Fruit fly (Drosophila melanogaster) ovary, adult (tissue): Measurements from ENCODE around the gene slx1.

Experiments used
- CG17801 ChIP-seq: fragments of 200-800 bp; optimal IDR thresholded peaks from 2 replicates; lab custom pipeline; 2019; ENCODE audit warnings: missing biosample characterization, mild to moderate bottlenecking, missing genetic modification characterization, moderate library complexity; ENCODE audit not compliant: partially characterized antibody

slx1 gene

DNA sequence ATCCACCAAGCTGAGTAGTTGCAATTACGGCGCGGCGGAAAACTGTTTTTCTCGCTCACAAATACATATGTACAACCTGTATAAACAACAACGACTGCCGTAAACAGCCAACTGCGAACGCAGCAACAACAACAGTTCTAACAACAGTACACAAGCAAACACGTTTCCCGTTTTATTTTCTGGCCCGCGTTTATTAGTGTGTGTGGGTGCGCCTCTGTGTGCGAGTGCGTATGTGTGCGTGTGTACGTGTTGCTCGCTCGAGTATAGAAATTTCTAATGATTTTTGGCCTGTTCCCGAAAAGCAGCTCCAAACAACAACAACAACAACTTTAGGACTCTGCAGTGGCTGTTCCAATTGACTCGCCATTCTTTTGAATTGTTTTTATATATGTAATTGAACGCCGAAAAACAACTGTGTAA is 18.2 kb downstream of the slx1 start:
- no peak for TF ChIP-seq CG17801

DNA sequence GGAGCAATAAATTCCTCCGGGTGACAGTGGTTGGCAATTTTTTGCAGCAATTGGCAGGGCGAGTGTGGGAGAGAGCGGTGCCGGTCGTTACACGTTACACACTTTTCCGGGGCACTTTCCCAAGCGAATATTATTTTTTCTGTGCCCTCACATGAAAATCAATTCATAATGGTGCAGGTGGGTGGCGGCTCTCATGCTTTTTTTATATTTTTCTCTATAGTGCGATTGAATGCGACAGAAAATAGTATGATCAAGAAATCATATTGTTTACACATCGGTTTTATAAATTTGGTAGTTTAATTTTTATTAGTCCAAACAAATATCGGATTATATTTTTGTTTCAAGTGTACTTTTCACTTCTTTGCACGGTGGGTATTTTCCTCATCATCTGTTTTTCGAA is 19.9 kb downstream of the slx1 start:
- no peak for TF ChIP-seq CG17801

- TF ChIP-seq CG17801: no peak
These were observed 21.3 kb downstream of the slx1 start for dm6 chr3R:4663068-4663467.

dm6 chr3R:4664199-4664598 is 22.4 kb downstream of the slx1 start:
- TF ChIP-seq CG17801: no peak

- peak; percentile 66 for TF ChIP-seq CG17801
These were observed 23.2 kb downstream of the slx1 start for dm6 chr3R:4664947-4665346.

DNA sequence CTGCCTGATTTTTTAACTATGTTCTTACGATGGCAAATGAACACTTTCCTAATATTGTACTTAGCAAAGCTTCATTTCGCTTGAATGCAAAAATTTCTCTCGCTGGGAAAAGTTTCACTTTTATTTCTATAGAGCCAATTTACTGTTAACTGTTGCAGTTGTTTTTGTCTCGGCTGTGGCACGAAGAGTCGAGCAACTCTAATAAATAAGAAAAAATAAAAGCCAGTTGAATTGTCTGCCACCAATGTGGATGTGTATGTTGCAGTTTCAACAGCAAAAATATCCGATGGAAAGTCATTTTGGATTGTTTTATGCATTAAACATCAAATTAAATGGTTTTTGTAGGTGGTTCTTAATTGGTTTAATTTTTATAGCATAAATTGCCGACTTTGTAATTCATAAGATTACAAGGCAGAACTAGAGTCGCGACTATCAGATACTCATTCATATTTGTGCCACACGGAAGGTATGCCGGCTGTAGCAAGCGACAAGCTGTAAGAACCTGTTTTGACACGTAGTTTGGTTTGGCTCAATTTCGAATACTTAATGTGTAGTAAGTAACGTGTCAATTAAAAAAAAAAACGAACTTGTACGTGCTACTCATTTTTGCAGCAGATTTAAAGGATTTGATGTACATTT is 24.4 kb downstream of the slx1 start:
- no peak for TF ChIP-seq CG17801

dm6 chr3R:4667399-4668201 is 25.8 kb downstream of the slx1 start:
- no peak for TF ChIP-seq CG17801

DNA sequence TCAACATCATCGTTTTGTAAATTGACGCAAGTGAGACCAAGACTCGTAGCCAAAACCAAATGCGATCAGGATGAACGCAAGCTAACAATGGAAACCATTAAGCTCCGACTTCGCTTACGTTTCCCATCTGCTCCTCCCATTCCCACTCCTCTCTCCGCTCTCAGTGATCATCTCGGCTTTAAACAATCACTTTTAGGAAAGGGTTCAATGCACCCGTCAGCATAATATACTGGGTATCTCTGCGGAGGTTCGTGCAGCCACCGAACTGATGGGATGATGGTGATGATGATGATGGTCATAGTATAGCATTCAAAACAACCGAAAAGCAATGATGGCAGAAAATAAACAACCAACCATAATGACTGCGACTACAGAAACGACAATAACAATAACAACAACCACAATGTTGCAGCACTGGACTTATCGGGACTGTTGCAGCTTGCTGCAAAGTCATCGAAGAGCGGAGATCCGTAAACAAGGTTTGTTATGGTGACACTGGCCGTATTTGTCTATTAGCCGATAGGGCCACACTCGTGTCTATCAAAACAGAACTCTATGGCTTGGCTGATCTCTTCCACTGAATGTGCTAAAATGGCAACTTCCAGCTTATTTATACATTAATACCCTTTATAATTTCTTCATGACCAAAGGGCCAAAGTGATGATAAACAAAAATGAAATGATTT is 35.4 kb downstream of the slx1 start:
- TF ChIP-seq CG17801: no peak

DNA sequence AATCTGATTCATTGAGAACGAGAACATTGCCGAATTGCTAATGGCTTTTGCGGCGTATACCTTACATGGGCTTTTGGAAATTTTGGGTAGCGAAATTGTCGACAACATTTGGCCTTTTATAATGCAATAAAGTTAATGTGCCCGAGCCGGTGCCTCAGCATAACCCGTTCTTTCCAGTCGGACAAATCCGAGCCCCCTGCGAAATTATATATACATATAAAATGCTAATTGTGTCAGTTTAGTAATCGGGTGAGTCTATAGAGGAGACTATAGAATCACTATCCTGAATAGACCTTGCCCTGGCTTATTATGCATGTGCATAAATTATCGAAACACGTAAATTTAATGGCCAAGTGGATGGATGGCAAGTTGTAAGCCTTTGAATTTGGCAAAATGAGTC is 36.6 kb downstream of the slx1 start:
- no peak for TF ChIP-seq CG17801

- no peak for TF ChIP-seq CG17801
These were observed 45.4 kb downstream of the slx1 start for dm6 chr3R:4687207-4687606.

DNA sequence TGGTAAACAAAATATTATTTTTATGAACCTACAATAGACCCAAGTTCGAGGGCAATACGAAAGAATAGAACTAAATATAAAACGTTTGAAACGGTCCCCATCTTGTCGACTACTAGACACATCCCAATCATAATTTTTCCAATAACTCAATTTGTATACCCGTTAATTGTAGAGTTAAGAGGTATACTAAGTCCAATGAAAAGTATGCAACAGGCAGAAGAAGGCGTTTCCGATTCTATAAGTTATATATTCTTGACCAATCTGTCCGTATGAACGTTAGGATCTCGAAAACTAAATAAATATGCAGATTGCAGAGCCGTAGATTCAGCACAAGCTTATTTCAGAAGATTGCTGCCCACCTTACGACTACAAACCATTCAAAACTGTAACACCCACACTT is 48.7 kb downstream of the slx1 start, which contains the start of gene CG33927:
Gene CG33927 (minus strand): TSS at position 101 of the 400 bp plus-strand sequence.
- TF ChIP-seq CG17801: no peak
